Worm (Caenorhabditis elegans): Measurements from ENCODE around the gene K08D9.9.

The K08D9.9 gene

DNA sequence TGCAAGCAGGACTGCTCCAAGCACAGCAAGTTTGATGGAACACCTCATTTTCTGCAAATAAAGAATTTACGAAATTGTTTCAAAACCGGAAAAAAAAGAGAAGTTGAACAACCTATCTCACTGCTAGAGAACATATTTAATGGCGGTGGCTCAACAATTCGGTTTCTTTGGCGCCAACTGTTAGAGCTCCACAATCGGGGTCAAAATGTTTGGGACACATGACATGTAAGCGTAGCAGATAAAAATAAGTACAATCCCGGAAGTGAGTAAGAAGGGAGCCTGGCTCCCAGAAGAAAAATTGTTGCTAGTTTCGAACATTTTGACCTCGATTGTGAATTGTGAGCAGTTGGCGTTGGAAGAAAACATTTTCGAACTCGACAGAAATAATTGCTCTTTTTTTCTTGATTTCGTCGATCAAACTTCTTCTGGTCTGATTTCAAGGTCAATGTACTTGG lies 22.7 kb upstream of the K08D9.9 start, which contains the start of gene T28A11.16:
Gene T28A11.16, minus strand, starts transcription at position 51 of the 455 bp plus-strand sequence.
- TF ChIP-seq fkh-10 (GFP tag; optimal IDR thresholded peaks at IDR 0.05) (no peak), madf-2 (tag; optimal IDR thresholded peaks at IDR 0.05) (no peak), tbx-7 (tag; optimal IDR thresholded peaks at IDR 0.05) (no peak), dmd-4 (tag; optimal IDR thresholded peaks at IDR 0.05; ENCODE audit: borderline replicate concordance) (no peak), pqm-1 (tag; optimal IDR thresholded peaks at IDR 0.05) (no peak), hlh-6 (tag; optimal IDR thresholded peaks at IDR 0.05) (no peak), ama-1 (optimal IDR thresholded peaks at IDR 0.05) (no peak), sdc-2 (tag; optimal IDR thresholded peaks at IDR 0.05) (no peak), ceh-31 (tag; optimal IDR thresholded peaks at IDR 0.05) (no peak), lim-6 (tag; optimal IDR thresholded peaks at IDR 0.05) (no peak), tbx-2 (tag; optimal IDR thresholded peaks at IDR 0.05) (no peak), lin-11 (tag; optimal IDR thresholded peaks at IDR 0.05) (no peak), sox-2 (GFP tag; IDR thresholded peaks at IDR 0.05) (no peak), hlh-15 (tag; optimal IDR thresholded peaks at IDR 0.05) (no peak), sox-4 (tag; optimal IDR thresholded peaks at IDR 0.05) (no peak), nhr-11 (tag; optimal IDR thresholded peaks at IDR 0.05) (no peak), ztf-16 (tag; optimal IDR thresholded peaks at IDR 0.05) (no peak)

DNA sequence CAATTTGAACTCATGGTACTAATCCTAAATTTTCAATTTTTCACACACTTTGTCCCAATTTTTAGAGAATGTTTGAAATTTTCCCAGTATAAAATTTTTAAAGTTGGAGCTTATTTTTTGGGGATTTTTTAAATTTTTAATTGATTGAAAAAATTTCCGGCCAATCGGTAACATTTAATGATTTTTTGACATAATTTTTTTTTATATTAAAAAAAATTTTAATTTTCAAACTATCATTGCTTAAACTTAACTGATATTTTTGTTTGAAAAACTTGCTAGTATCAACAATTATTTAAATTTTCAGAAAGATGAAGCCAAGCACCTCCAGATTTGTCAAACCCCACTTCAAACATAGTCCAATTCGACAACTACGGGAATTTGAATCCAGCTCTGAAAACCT lies 20.8 kb upstream of the K08D9.9 start, which contains the start of gene T28A11.22:
Gene T28A11.22, plus strand, starts transcription at position 301 of the 400 bp plus-strand sequence.
- TF ChIP-seq Y22D7AL.16 (tag; optimal IDR thresholded peaks at IDR 0.05): no peak

DNA sequence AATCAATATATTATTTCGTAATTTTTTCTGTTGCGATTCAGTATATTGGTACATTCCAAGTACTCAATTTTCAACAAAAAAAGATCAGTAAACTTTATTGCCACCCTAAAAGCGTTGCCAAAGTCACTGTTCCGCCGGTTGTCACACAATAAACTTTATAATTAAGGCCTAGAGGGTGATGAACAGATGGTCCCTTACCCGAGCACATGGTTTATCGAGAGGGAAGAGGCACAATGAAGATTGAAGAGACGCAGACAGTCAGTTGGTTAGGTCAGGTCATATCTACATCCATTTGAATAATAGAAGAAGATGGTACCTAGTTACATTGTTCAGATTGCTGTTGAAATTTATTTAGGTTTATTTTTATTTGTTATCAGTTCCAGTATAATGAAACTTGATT lies 20.3 kb upstream of the K08D9.9 start:
- TF ChIP-seq eyg-1 (tag; optimal IDR thresholded peaks at IDR 0.05) (no peak), zip-5 (tag; optimal IDR thresholded peaks at IDR 0.05) (no peak), hlh-30 (tag; optimal IDR thresholded peaks at IDR 0.05; ENCODE audit: insufficient read depth) (peak; percentile 37), lim-6 (tag; optimal IDR thresholded peaks at IDR 0.05) (no peak), ceh-6 (GFP tag; optimal IDR thresholded peaks at IDR 0.05) (no peak), hlh-8 (tag; optimal IDR thresholded peaks at IDR 0.05) (peak; percentile 30)

DNA sequence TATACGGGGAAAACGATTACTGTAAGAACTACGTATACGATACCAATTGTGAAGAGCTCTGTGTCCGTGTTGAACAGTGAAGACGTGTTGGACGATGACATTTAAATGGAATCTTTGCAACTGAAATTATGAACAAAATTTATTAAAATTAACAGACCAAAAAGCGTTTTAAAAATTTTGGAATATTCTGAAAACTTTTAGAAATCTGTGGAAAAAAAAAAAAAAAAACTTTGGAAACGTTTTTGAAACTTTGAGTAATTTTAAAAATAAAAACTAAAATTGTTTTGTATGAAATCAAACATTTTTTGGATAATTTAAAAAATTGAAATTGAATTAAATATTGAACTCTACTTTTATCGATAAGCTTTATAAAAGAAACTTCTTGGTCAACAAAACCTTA lies 19.5 kb upstream of the K08D9.9 start, which contains the start of gene srt-63:
Gene srt-63, minus strand, starts transcription at position 101 of the 400 bp plus-strand sequence.
- TF ChIP-seq ceh-2 (tag; optimal IDR thresholded peaks at IDR 0.05) (no peak), che-1 (tag; optimal IDR thresholded peaks at IDR 0.05) (no peak)

DNA sequence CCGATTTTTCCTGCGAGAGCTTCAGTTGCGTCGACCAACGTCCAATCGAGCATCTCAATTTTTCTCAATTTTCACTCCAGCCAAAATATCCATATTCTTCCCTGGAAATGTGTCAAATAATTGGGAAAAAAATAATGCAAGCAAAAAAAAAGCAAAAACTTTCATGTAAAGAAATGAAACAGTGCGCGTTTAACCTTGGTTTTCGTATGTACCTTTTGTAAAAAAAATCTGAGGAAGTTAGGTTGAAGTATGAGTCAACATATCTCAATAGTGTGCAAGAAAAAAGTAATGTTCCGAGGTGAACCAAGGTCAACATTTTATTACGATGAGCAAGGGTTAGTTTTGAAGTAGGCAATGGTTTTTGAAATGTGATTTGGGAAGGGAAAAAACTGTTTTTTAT lies 13.6 kb upstream of the K08D9.9 start, which contains the start of gene T28A11.13:
Gene T28A11.13, minus strand, starts transcription at position 101 of the 400 bp plus-strand sequence.
- no peak for TF ChIP-seq ceh-18 (tag; optimal IDR thresholded peaks at IDR 0.05)
- no peak for TF ChIP-seq fax-1 (tag; optimal IDR thresholded peaks at IDR 0.05)
- TF ChIP-seq ceh-24 (tag; optimal IDR thresholded peaks at IDR 0.05): no peak
- no peak for TF ChIP-seq unc-3 (GFP tag; conservative IDR thresholded peaks at IDR 0.05)
- no peak for TF ChIP-seq unc-3 (tag; optimal IDR thresholded peaks at IDR 0.05)
- TF ChIP-seq ref-2 (tag; optimal IDR thresholded peaks at IDR 0.05): no peak
- TF ChIP-seq npax-4 (tag; optimal IDR thresholded peaks at IDR 0.05): no peak
- TF ChIP-seq unc-55 (GFP tag; optimal IDR thresholded peaks at IDR 0.05): no peak
- TF ChIP-seq tbx-7 (tag; optimal IDR thresholded peaks at IDR 0.05): no peak
- no peak for TF ChIP-seq ceh-22 (tag; optimal IDR thresholded peaks at IDR 0.05)
- TF ChIP-seq che-1 (tag; optimal IDR thresholded peaks at IDR 0.05): no peak
- no peak for TF ChIP-seq dmd-4 (tag; optimal IDR thresholded peaks at IDR 0.05; ENCODE audit: borderline replicate concordance)
- no peak for TF ChIP-seq hlh-30 (tag; optimal IDR thresholded peaks at IDR 0.05; ENCODE audit: insufficient read depth)
- no peak for TF ChIP-seq ama-1 (optimal IDR thresholded peaks at IDR 0.05)
- no peak for TF ChIP-seq hlh-6 (tag; optimal IDR thresholded peaks at IDR 0.05)
- no peak for TF ChIP-seq K09A11.1 (tag; optimal IDR thresholded peaks at IDR 0.05; ENCODE audit: insufficient read depth)
- no peak for TF ChIP-seq syd-9 (tag; optimal IDR thresholded peaks at IDR 0.05)
- TF ChIP-seq gmeb-2 (tag; optimal IDR thresholded peaks at IDR 0.05): no peak
